Worm (Caenorhabditis elegans) whole organism, late embryonic: Measurements from ENCODE around the gene lhpp-1.

ENCODE experiments used
- F13H6.1 ChIP-seq: sonication (generic microtip); optimal IDR thresholded peaks from 2 replicates; lab custom pipeline; 2016; ENCODE audit warnings: missing genetic modification characterization, missing compliant biosample characterization
- ahr-1 ChIP-seq: sonication (generic microtip); optimal IDR thresholded peaks from 2 replicates; lab custom pipeline; 2016; ENCODE audit warnings: missing genetic modification characterization, missing compliant biosample characterization
- ama-1 ChIP-seq: fragments of 150-350 bp; optimal IDR thresholded peaks from 2 replicates; lab custom pipeline; 2014
- ceh-19 ChIP-seq: fragments of 200-800 bp; sonication (Bioruptor generic); optimal IDR thresholded peaks from 2 replicates; lab custom pipeline; 2018; ENCODE audit warnings: mild to moderate bottlenecking, missing genetic modification characterization, missing compliant biosample characterization
- ceh-2 ChIP-seq: sonication (generic microtip); optimal IDR thresholded peaks from 2 replicates; lab custom pipeline; 2016; ENCODE audit warnings: missing genotype, missing genetic modification characterization, missing compliant biosample characterization
- ceh-22 ChIP-seq: sonication (generic microtip); optimal IDR thresholded peaks from 2 replicates; lab custom pipeline; 2017; ENCODE audit warnings: missing biosample characterization, missing genetic modification characterization
- ceh-30 ChIP-seq: fragments of 150-350 bp; optimal IDR thresholded peaks from 2 replicates; lab custom pipeline; 2014; ENCODE audit warnings: missing biosample characterization, missing genetic modification characterization
- ceh-31 ChIP-seq: sonication (generic microtip); optimal IDR thresholded peaks from 2 replicates; lab custom pipeline; 2016; ENCODE audit warnings: missing genetic modification characterization, missing compliant biosample characterization
- ceh-34 ChIP-seq: sonication (generic microtip); optimal IDR thresholded peaks from 2 replicates; lab custom pipeline; 2016; ENCODE audit warnings: mild to moderate bottlenecking, missing genetic modification characterization, missing compliant biosample characterization
- ceh-45 ChIP-seq: fragments of 200-800 bp; sonication (Bioruptor generic); IDR thresholded peaks from 2 replicates; pipeline ENCODE4 v1.3.6; 2022; ENCODE audit warnings: missing genetic modification reagents, missing genetic modification characterization, missing compliant biosample characterization
- ceh-48 ChIP-seq: sonication (generic microtip); optimal IDR thresholded peaks from 2 replicates; lab custom pipeline; 2016; ENCODE audit warnings: missing genetic modification characterization, inconsistent platforms, missing compliant biosample characterization
- ceh-6 ChIP-seq: fragments of 200-800 bp; sonication (Bioruptor generic); optimal IDR thresholded peaks from 2 replicates; lab custom pipeline; 2018; ENCODE audit warnings: mild to moderate bottlenecking, missing genetic modification characterization, missing compliant biosample characterization
- che-1 ChIP-seq: sonication (generic microtip); optimal IDR thresholded peaks from 2 replicates; lab custom pipeline; 2016; ENCODE audit warnings: mild to moderate bottlenecking, missing genetic modification characterization, missing compliant biosample characterization
- dve-1 ChIP-seq: sonication (generic microtip); optimal IDR thresholded peaks from 2 replicates; lab custom pipeline; 2017; ENCODE audit warnings: antibody characterized with exemption, mild to moderate bottlenecking, missing genetic modification characterization, missing compliant biosample characterization
- elt-2 ChIP-seq: sonication (generic microtip); optimal IDR thresholded peaks from 2 replicates; lab custom pipeline; 2016; ENCODE audit warnings: missing genetic modification reagents, missing genetic modification characterization, missing compliant biosample characterization
- ets-4 ChIP-seq: sonication (generic microtip); optimal IDR thresholded peaks from 2 replicates; lab custom pipeline; 2016; ENCODE audit warnings: missing genetic modification characterization, missing compliant biosample characterization
- fkh-10 ChIP-seq: fragments of 150-350 bp; optimal IDR thresholded peaks from 2 replicates; lab custom pipeline; 2014; ENCODE audit warnings: missing biosample characterization, missing genetic modification reagents, missing genetic modification characterization
- fkh-6 ChIP-seq: sonication (generic microtip); optimal IDR thresholded peaks from 2 replicates; lab custom pipeline; 2016; ENCODE audit warnings: missing genetic modification characterization, missing compliant biosample characterization
- gmeb-2 ChIP-seq: sonication (generic microtip); optimal IDR thresholded peaks from 2 replicates; lab custom pipeline; 2016; ENCODE audit warnings: missing genetic modification characterization, inconsistent platforms, missing compliant biosample characterization
- hlh-13 ChIP-seq: fragments of 200-800 bp; sonication (Bioruptor generic); optimal IDR thresholded peaks from 2 replicates; lab custom pipeline; 2018; ENCODE audit warnings: mild to moderate bottlenecking, missing genetic modification characterization, missing compliant biosample characterization
- hlh-15 ChIP-seq: sonication (generic microtip); optimal IDR thresholded peaks from 2 replicates; lab custom pipeline; 2016; ENCODE audit warnings: missing genetic modification characterization, missing compliant biosample characterization
- hlh-30 ChIP-seq: sonication (generic microtip); optimal IDR thresholded peaks from 2 replicates; lab custom pipeline; 2017; ENCODE audit warnings: antibody characterized with exemption, missing genetic modification characterization, missing compliant biosample characterization; ENCODE audit not compliant: insufficient read depth
- lim-6 ChIP-seq: sonication (generic microtip); optimal IDR thresholded peaks from 2 replicates; lab custom pipeline; 2016; ENCODE audit warnings: missing genetic modification characterization, missing compliant biosample characterization
- lin-11 ChIP-seq: fragments of 200-800 bp; sonication (Bioruptor generic); optimal IDR thresholded peaks from 2 replicates; lab custom pipeline; 2018; ENCODE audit warnings: mild to moderate bottlenecking, missing genetic modification characterization, missing compliant biosample characterization
- madf-2 ChIP-seq: sonication (generic microtip); optimal IDR thresholded peaks from 2 replicates; lab custom pipeline; 2017; ENCODE audit warnings: missing genetic modification characterization, missing compliant biosample characterization
- mec-3 ChIP-seq: sonication (generic microtip); optimal IDR thresholded peaks from 2 replicates; lab custom pipeline; 2016; ENCODE audit warnings: borderline replicate concordance, missing genetic modification characterization, missing compliant biosample characterization
- nfya-1 ChIP-seq: sonication (generic microtip); optimal IDR thresholded peaks from 2 replicates; lab custom pipeline; 2017; ENCODE audit warnings: missing genetic modification characterization, mild to moderate bottlenecking, missing compliant biosample characterization, antibody characterized with exemption, moderate library complexity
- nhr-232 ChIP-seq: sonication (generic microtip); optimal IDR thresholded peaks from 2 replicates; lab custom pipeline; 2016; ENCODE audit warnings: missing genetic modification characterization, missing compliant biosample characterization
- npax-4 ChIP-seq: sonication (generic microtip); optimal IDR thresholded peaks from 2 replicates; lab custom pipeline; 2016; ENCODE audit warnings: missing genetic modification characterization, missing compliant biosample characterization
- pax-1 ChIP-seq: fragments of 150-350 bp; optimal IDR thresholded peaks from 2 replicates; lab custom pipeline; 2014; ENCODE audit warnings: missing biosample characterization, missing genetic modification characterization
- pha-2 ChIP-seq: sonication (generic microtip); optimal IDR thresholded peaks from 2 replicates; lab custom pipeline; 2017; ENCODE audit warnings: mild to moderate bottlenecking, missing genetic modification characterization, missing compliant biosample characterization
- pha-4 ChIP-seq: fragments of 150-350 bp; optimal IDR thresholded peaks from 2 replicates; lab custom pipeline; 2018; ENCODE audit warnings: missing biosample characterization, missing genetic modification reagents, missing genetic modification characterization
- pqm-1 ChIP-seq: sonication (generic microtip); optimal IDR thresholded peaks from 2 replicates; lab custom pipeline; 2016; ENCODE audit warnings: missing genetic modification characterization, missing compliant biosample characterization
- sdc-2 ChIP-seq: sonication (generic microtip); optimal IDR thresholded peaks from 2 replicates; lab custom pipeline; 2016; ENCODE audit warnings: missing genotype, missing genetic modification characterization, missing compliant biosample characterization
- sox-4 ChIP-seq: sonication (generic microtip); optimal IDR thresholded peaks from 2 replicates; lab custom pipeline; 2017; ENCODE audit warnings: mild to moderate bottlenecking, missing genetic modification characterization, inconsistent platforms, missing compliant biosample characterization
- syd-9 ChIP-seq: sonication (generic microtip); optimal IDR thresholded peaks from 2 replicates; lab custom pipeline; 2016; ENCODE audit warnings: mild to moderate bottlenecking, missing genetic modification characterization, moderate library complexity, missing compliant biosample characterization
- tbx-7 ChIP-seq: sonication (generic microtip); optimal IDR thresholded peaks from 2 replicates; lab custom pipeline; 2016; ENCODE audit warnings: missing genotype, missing genetic modification characterization, missing compliant biosample characterization
- unc-3 ChIP-seq, 2 experiments: fragments of 200-800 bp in 1 of 2; sonication (Bioruptor generic) in 1 of 2; sonication (generic microtip) in 1 of 2; conservative IDR thresholded peaks in 1 of 2; optimal IDR thresholded peaks in 1 of 2; 2 replicates each; pipeline versions ENCODE4 v1.3.6 to Lab custom; 2016 to 2022; ENCODE audit warnings: missing compliant biosample characterization in 2 of 2, missing genetic modification characterization in 2 of 2, missing genetic modification reagents in 1 of 2
- unc-42 ChIP-seq: sonication (generic microtip); optimal IDR thresholded peaks from 2 replicates; lab custom pipeline; 2016; ENCODE audit warnings: missing genotype, missing genetic modification characterization, missing compliant biosample characterization
- unc-55 ChIP-seq: sonication (generic microtip); optimal IDR thresholded peaks from 2 replicates; lab custom pipeline; 2017; ENCODE audit warnings: missing biosample characterization, missing genetic modification reagents, missing genetic modification characterization
- unc-86 ChIP-seq: sonication (generic microtip); optimal IDR thresholded peaks from 2 replicates; lab custom pipeline; 2016; ENCODE audit warnings: missing genetic modification characterization, missing compliant biosample characterization
- ztf-16 ChIP-seq: sonication (generic microtip); optimal IDR thresholded peaks from 2 replicates; lab custom pipeline; 2017; ENCODE audit warnings: missing genetic modification characterization, missing compliant biosample characterization

Gene lhpp-1

ce11 chrV:12111452-12111851 is at the start of gene lhpp-1:
TSS of gene lhpp-1 (minus strand) at chrV:12111805.
- TF ChIP-seq ceh-34 (tag; lab: Kevin White, UChicago): no peak
- no peak for TF ChIP-seq madf-2 (tag; lab: Kevin White, UChicago)
- TF ChIP-seq unc-55 (GFP tag; lab: Kevin White, UChicago): peak; percentile 33
- peak; percentile 55 for TF ChIP-seq hlh-30 (tag; lab: Kevin White, UChicago)
- no peak for TF ChIP-seq sdc-2
- TF ChIP-seq gmeb-2 (tag; lab: Kevin White, UChicago): no peak

ce11 chrV:12161157-12161556 is 49.6 kb upstream of the lhpp-1 start:
- TF ChIP-seq nhr-232 (tag; lab: Kevin White, UChicago) (no peak), sox-4 (tag; lab: Kevin White, UChicago) (no peak)

- TF ChIP-seq mec-3 (tag; lab: Kevin White, UChicago) (no peak), ceh-2 (no peak), ceh-31 (tag; lab: Kevin White, UChicago) (no peak), ceh-34 (tag; lab: Kevin White, UChicago) (no peak), ahr-1 (tag; lab: Kevin White, UChicago) (no peak), ceh-6 (no peak), npax-4 (tag; lab: Kevin White, UChicago) (no peak), dve-1 (tag; lab: Kevin White, UChicago) (no peak), pqm-1 (tag; lab: Kevin White, UChicago) (no peak), ceh-22 (tag; lab: Kevin White, UChicago) (no peak), madf-2 (tag; lab: Kevin White, UChicago) (no peak), lim-6 (tag; lab: Kevin White, UChicago) (no peak), nfya-1 (tag; lab: Kevin White, UChicago) (no peak), pha-4 (no peak), hlh-13 (GFP tag; lab: Kevin White, UChicago) (no peak), ceh-48 (tag; lab: Kevin White, UChicago) (no peak), fkh-6 (tag; lab: Kevin White, UChicago) (no peak)
Observed at ce11 chrV:12159975-12160374, 48.4 kb upstream of the lhpp-1 start.

ce11 chrV:12158377-12158776 is 46.8 kb upstream of the lhpp-1 start:
- TF ChIP-seq unc-42 (tag; lab: Kevin White, UChicago) (peak; percentile 6), che-1 (no peak)

- TF ChIP-seq fkh-10 (GFP tag; lab: Kevin White, UChicago) (no peak), ceh-6 (no peak), pqm-1 (tag; lab: Kevin White, UChicago) (no peak), lin-11 (tag; lab: Kevin White, UChicago) (no peak), unc-3 (GFP tag; conservative IDR thresholded peaks at IDR 0.05; lab: Robert Waterston, UW) (no peak), unc-3 (tag; optimal IDR thresholded peaks at IDR 0.05; lab: Kevin White, UChicago) (no peak), elt-2 (tag; lab: Kevin White, UChicago) (no peak), che-1 (no peak), sox-4 (tag; lab: Kevin White, UChicago) (no peak), ets-4 (no peak), ceh-30 (tag; lab: Kevin White, UChicago) (no peak), unc-86 (no peak)
Observed at ce11 chrV:12154554-12154953, 42.9 kb upstream of the lhpp-1 start, which contains the start of gene C27A7.9. TSS of gene C27A7.9 (minus strand) at chrV:12154654.

ce11 chrV:12153784-12154183 is 42.2 kb upstream of the lhpp-1 start:
- TF ChIP-seq unc-3 (GFP tag; conservative IDR thresholded peaks at IDR 0.05; lab: Robert Waterston, UW) (no peak), unc-3 (tag; optimal IDR thresholded peaks at IDR 0.05; lab: Kevin White, UChicago) (no peak), F13H6.1 (tag; lab: Kevin White, UChicago) (no peak), pqm-1 (tag; lab: Kevin White, UChicago) (no peak), ceh-22 (tag; lab: Kevin White, UChicago) (no peak), unc-42 (tag; lab: Kevin White, UChicago) (no peak), pax-1 (no peak), ceh-45 (GFP tag; lab: Robert Waterston, UW) (no peak), tbx-7 (tag; lab: Kevin White, UChicago) (no peak), che-1 (no peak), ceh-34 (tag; lab: Kevin White, UChicago) (no peak), dve-1 (tag; lab: Kevin White, UChicago) (no peak), pha-2 (tag; lab: Kevin White, UChicago) (no peak), ama-1 (lab: Kevin White, UChicago) (no peak), ztf-16 (tag; lab: Kevin White, UChicago) (no peak), syd-9 (no peak), ceh-19 (no peak), nfya-1 (tag; lab: Kevin White, UChicago) (no peak), sox-4 (tag; lab: Kevin White, UChicago) (no peak), fkh-10 (GFP tag; lab: Kevin White, UChicago) (no peak), hlh-15 (tag; lab: Kevin White, UChicago) (no peak)
